Worm (Caenorhabditis elegans) whole organism, early embryonic: ENCODE data around the gene H04M03.3.

Experiments
- B0310.2 ChIP-seq: sonication (generic microtip); optimal IDR thresholded peaks from 2 replicates; lab custom pipeline; 2016; ENCODE audit warnings: mild to moderate bottlenecking, missing genetic modification characterization, missing compliant biosample characterization
- F13C5.2 ChIP-seq: sonication (generic microtip); optimal IDR thresholded peaks from 2 replicates; lab custom pipeline; 2017; ENCODE audit warnings: mild to moderate bottlenecking, missing genetic modification characterization, inconsistent platforms, missing compliant biosample characterization
- aly-1 ChIP-seq: sonication (generic microtip); optimal IDR thresholded peaks from 2 replicates; lab custom pipeline; 2016; ENCODE audit warnings: missing genetic modification characterization, missing compliant biosample characterization
- ama-1 ChIP-seq: fragments of 150-350 bp; optimal IDR thresholded peaks from 2 replicates; lab custom pipeline; 2014
- ceh-13 ChIP-seq: fragments of 200-800 bp; sonication (Bioruptor generic); optimal IDR thresholded peaks from 2 replicates; lab custom pipeline; 2018; ENCODE audit warnings: mild to moderate bottlenecking, missing genetic modification characterization, missing compliant biosample characterization
- ceh-36 ChIP-seq: sonication (generic microtip); optimal IDR thresholded peaks from 2 replicates; lab custom pipeline; 2016; ENCODE audit warnings: missing genetic modification characterization, inconsistent platforms, missing compliant biosample characterization
- ets-7 ChIP-seq: sonication (generic microtip); optimal IDR thresholded peaks from 2 replicates; lab custom pipeline; 2016; ENCODE audit warnings: missing genotype, missing genetic modification characterization, missing compliant biosample characterization
- flt-1 ChIP-seq: fragments of 200-800 bp; sonication (Bioruptor generic); IDR thresholded peaks from 2 replicates; pipeline ENCODE4 v1.3.6; 2022; ENCODE audit warnings: missing genetic modification characterization, missing compliant biosample characterization
- hmbx-1 ChIP-seq: sonication (generic microtip); optimal IDR thresholded peaks from 2 replicates; lab custom pipeline; 2016; ENCODE audit warnings: mild to moderate bottlenecking, missing genetic modification characterization, missing compliant biosample characterization
- hmg-4 ChIP-seq: fragments of 200-800 bp; sonication (Bioruptor generic); optimal IDR thresholded peaks from 2 replicates; lab custom pipeline; 2018; ENCODE audit warnings: mild to moderate bottlenecking, missing genetic modification characterization, missing compliant biosample characterization
- hnd-1 ChIP-seq: sonication (generic microtip); optimal IDR thresholded peaks from 2 replicates; lab custom pipeline; 2016; ENCODE audit warnings: missing genetic modification characterization, missing compliant biosample characterization
- pes-1 ChIP-seq: fragments of 200-800 bp; sonication (Bioruptor generic); IDR thresholded peaks from 2 replicates; pipeline ENCODE4 v1.3.6; 2022; ENCODE audit warnings: missing genetic modification reagents, missing genetic modification characterization, missing compliant biosample characterization
- scrt-1 ChIP-seq: fragments of 200-800 bp; sonication (Bioruptor generic); IDR thresholded peaks from 2 replicates; pipeline ENCODE4 v1.3.6; 2022; ENCODE audit warnings: missing genetic modification characterization, missing compliant biosample characterization
- sea-1 ChIP-seq: fragments of 200-800 bp; sonication (Bioruptor generic); conservative IDR thresholded peaks from 2 replicates; pipeline ENCODE4 v1.3.6; 2022; ENCODE audit warnings: missing genetic modification characterization, missing compliant biosample characterization
- tbx-11 ChIP-seq: fragments of 200-800 bp; sonication (Bioruptor generic); IDR thresholded peaks from 2 replicates; pipeline ENCODE4 v1.3.6; 2022; ENCODE audit warnings: missing genetic modification characterization, missing compliant biosample characterization
- tbx-37 ChIP-seq: fragments of 200-800 bp; sonication (Bioruptor generic); conservative IDR thresholded peaks from 2 replicates; pipeline ENCODE4 v1.3.6; 2022; ENCODE audit warnings: missing genetic modification reagents, missing genetic modification characterization, missing compliant biosample characterization
- tra-4 ChIP-seq: sonication (generic microtip); optimal IDR thresholded peaks from 2 replicates; lab custom pipeline; 2017; ENCODE audit warnings: missing genetic modification characterization, missing compliant biosample characterization

H04M03.3 gene

DNA sequence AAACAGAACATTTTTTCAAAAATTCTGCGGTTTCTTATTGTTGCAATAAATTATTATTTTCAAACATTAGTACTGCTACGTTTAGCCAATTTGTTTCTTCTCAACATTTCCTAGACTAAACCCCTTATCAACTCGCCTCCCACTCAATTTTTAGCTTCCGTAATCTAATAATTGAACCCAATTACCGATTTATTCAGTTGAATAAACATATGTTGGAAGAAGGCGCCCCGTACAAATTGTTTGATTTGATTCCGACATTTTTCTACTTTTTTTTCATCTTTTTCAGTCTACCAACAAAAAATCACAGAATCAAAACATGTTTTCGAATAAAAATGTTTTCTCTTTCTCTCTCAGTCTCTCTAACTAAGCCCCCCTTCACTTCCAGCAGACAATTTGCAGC lies 11.4 kb downstream of the H04M03.3 start:
- TF ChIP-seq aly-1, result no peak
- no peak for TF ChIP-seq F13C5.2 (tag; lab: Kevin White, UChicago)
- TF ChIP-seq sea-1, result no peak
- TF ChIP-seq flt-1 (GFP tag; lab: Robert Waterston, UW), result no peak
- TF ChIP-seq ets-7 (tag; lab: Kevin White, UChicago), result no peak
- TF ChIP-seq hnd-1, result no peak
- no peak for TF ChIP-seq pes-1 (GFP tag; lab: Robert Waterston, UW)
- TF ChIP-seq tbx-11 (GFP tag; lab: Robert Waterston, UW), result no peak
- TF ChIP-seq hmg-4 (GFP tag; lab: Kevin White, UChicago), result no peak
- no peak for TF ChIP-seq hmbx-1
- no peak for TF ChIP-seq B0310.2
- TF ChIP-seq ceh-13 (GFP tag; lab: Kevin White, UChicago), result no peak
- TF ChIP-seq tra-4 (tag; lab: Kevin White, UChicago), result no peak
- no peak for TF ChIP-seq ama-1
- no peak for TF ChIP-seq scrt-1 (GFP tag; lab: Robert Waterston, UW)

DNA sequence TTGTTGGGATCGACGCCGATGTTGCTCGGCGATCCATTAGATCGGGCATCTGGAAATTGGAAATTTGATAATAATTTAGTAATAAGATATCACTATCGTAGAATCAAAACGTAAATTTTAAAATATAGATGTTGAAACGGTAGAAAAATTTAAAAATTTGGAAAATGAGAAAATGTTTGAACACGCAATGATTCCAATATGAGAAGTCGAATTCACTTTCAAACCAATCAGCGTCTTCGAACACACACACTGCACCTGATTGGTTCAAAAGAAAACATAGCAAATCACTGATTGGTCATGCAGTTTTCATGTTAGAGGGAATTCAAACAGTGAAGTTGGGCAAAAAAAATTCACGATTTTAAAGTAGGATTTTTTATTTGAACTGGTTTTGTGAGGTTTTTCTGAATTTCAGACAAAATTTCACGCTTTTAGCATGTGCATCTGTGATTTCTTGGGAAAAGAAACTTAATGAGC lies 12.0 kb downstream of the H04M03.3 start, which contains the start of gene H04M03.12:
TSS of gene H04M03.12 (minus strand) at position 51 of the 474 bp plus-strand sequence.
- TF ChIP-seq hnd-1 (no peak), pes-1 (GFP tag; lab: Robert Waterston, UW) (no peak), tbx-37 (no peak), ceh-13 (GFP tag; lab: Kevin White, UChicago) (no peak), scrt-1 (GFP tag; lab: Robert Waterston, UW) (no peak), ama-1 (no peak), B0310.2 (no peak), ets-7 (tag; lab: Kevin White, UChicago) (no peak), flt-1 (GFP tag; lab: Robert Waterston, UW) (no peak), hmbx-1 (no peak), F13C5.2 (tag; lab: Kevin White, UChicago) (no peak), tbx-11 (GFP tag; lab: Robert Waterston, UW) (no peak), hmg-4 (GFP tag; lab: Kevin White, UChicago) (no peak), tra-4 (tag; lab: Kevin White, UChicago) (no peak), sea-1 (no peak), ceh-36 (tag; lab: Kevin White, UChicago) (no peak), aly-1 (no peak)

ce11 chrIV:5915152-5915551 lies 23.8 kb downstream of the H04M03.3 start:
- TF ChIP-seq F13C5.2 (tag; lab: Kevin White, UChicago) (no peak), hmbx-1 (no peak), tbx-37 (no peak), ceh-36 (tag; lab: Kevin White, UChicago) (no peak), tra-4 (tag; lab: Kevin White, UChicago) (no peak), ets-7 (tag; lab: Kevin White, UChicago) (no peak), ama-1 (no peak), flt-1 (GFP tag; lab: Robert Waterston, UW) (no peak), aly-1 (no peak), ceh-13 (GFP tag; lab: Kevin White, UChicago) (no peak), sea-1 (no peak)

ce11 chrIV:5917026-5917425 lies 25.7 kb downstream of the H04M03.3 start, which contains the start of gene dhhc-13:
Gene dhhc-13, plus strand, starts transcription at chrIV:5917326.
- no peak for TF ChIP-seq ceh-13 (GFP tag; lab: Kevin White, UChicago)

DNA sequence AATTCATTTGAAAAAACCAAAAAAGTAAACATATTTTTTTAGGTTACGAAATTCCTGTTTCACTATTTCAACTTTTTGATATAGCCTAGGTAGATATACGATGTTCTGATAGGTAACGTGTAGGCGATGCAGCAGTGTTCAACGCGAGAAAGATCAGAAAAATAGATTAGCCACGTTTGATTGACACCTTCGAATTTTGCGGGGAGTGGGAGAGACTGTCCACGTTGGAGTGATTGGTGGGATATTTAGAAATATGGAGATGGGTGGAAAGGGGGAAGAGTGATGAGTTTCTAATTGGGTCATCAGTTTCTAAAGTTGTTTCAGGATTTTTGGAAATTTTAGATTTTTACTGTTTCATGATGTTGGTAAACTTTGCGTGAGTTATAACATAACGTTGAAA lies 31.7 kb downstream of the H04M03.3 start:
- no peak for TF ChIP-seq B0310.2
- TF ChIP-seq tbx-11 (GFP tag; lab: Robert Waterston, UW), result no peak
- no peak for TF ChIP-seq ceh-36 (tag; lab: Kevin White, UChicago)
- no peak for TF ChIP-seq pes-1 (GFP tag; lab: Robert Waterston, UW)
- TF ChIP-seq flt-1 (GFP tag; lab: Robert Waterston, UW), result no peak
- TF ChIP-seq hnd-1, result no peak
- TF ChIP-seq F13C5.2 (tag; lab: Kevin White, UChicago), result no peak
- TF ChIP-seq hmbx-1, result no peak
- no peak for TF ChIP-seq tra-4 (tag; lab: Kevin White, UChicago)

DNA sequence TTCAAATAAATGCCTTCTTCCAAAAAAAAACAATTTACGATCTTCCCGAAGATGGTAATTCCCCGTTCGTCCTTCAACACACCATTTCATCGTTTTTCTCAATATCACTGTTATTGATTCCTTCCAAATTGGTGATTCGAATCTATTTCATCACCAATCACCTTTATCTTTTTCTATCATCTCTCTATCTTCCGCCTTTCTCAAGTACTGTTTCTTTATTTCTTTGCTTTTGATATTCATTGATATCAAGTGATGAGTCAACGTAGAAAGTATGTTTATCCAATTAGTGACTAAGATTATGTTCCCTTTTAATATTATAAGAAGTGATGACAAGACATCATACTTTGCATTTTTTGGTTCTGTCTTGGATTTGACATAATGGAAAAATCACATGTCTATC lies 32.9 kb downstream of the H04M03.3 start:
- TF ChIP-seq hmg-4 (GFP tag; lab: Kevin White, UChicago) (no peak), tra-4 (tag; lab: Kevin White, UChicago) (no peak), pes-1 (GFP tag; lab: Robert Waterston, UW) (no peak), ceh-13 (GFP tag; lab: Kevin White, UChicago) (no peak), ceh-36 (tag; lab: Kevin White, UChicago) (no peak), flt-1 (GFP tag; lab: Robert Waterston, UW) (no peak), scrt-1 (GFP tag; lab: Robert Waterston, UW) (no peak), tbx-37 (no peak), aly-1 (no peak), tbx-11 (GFP tag; lab: Robert Waterston, UW) (no peak), sea-1 (no peak)

- no peak for TF ChIP-seq tbx-37
- TF ChIP-seq flt-1 (GFP tag; lab: Robert Waterston, UW), result no peak
- no peak for TF ChIP-seq ceh-36 (tag; lab: Kevin White, UChicago)
- TF ChIP-seq scrt-1 (GFP tag; lab: Robert Waterston, UW), result no peak
- no peak for TF ChIP-seq tra-4 (tag; lab: Kevin White, UChicago)
- TF ChIP-seq ama-1, result no peak
- no peak for TF ChIP-seq pes-1 (GFP tag; lab: Robert Waterston, UW)
These were observed 35.3 kb downstream of the H04M03.3 start for ce11 chrIV:5926643-5927042.

DNA sequence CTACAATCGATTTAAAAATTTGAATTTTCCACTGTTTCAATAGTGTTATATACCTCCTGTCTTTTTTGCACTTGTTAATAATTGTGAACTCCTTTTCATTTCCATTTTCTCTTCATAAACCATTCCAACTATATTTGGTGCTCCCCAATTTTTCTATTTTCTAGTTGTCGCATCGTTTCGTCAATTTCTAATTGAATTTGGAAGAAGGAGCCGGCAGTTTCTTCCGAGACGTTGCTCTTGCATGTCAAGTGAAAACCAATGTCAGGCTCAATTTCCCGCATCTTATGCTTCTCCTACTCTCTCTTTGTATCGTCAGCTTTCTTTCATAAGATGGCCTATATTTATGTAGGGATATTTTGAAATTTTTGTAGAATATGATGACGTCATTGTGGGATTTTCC lies 36.4 kb downstream of the H04M03.3 start:
- TF ChIP-seq hnd-1 (no peak), sea-1 (no peak)
